Fruit fly (Drosophila melanogaster) whole organism, embryonic: ENCODE results near the gene por.

Experiments used
- Atf3 ChIP-seq: fragments of 200-800 bp; sonication (Bioruptor generic); optimal IDR thresholded peaks from 3 replicates; lab custom pipeline; 2016; ENCODE audit warnings: missing biosample characterization, missing genetic modification characterization
- Atf6 ChIP-seq: fragments of 200-800 bp; sonication (Bioruptor generic); IDR thresholded peaks from 2 replicates; pipeline ENCODE4 v1.3.6; 2022; ENCODE audit warnings: missing biosample characterization, missing genetic modification characterization
- B-H2 ChIP-seq: fragments of 200-800 bp; sonication (Bioruptor generic); optimal IDR thresholded peaks from 2 replicates; lab custom pipeline; 2018; ENCODE audit warnings: missing biosample characterization, mild to moderate bottlenecking, missing genetic modification characterization
- CG10209 ChIP-seq: fragments of 200-800 bp; sonication (Bioruptor generic); optimal IDR thresholded peaks from 3 replicates; lab custom pipeline; 2017; ENCODE audit warnings: missing biosample characterization, mild to moderate bottlenecking, missing genetic modification characterization, missing genetic modification reagents
- CG10267 ChIP-seq: fragments of 200-800 bp; sonication (Bioruptor generic); optimal IDR thresholded peaks from 2 replicates; lab custom pipeline; 2018; ENCODE audit warnings: missing biosample characterization, mild to moderate bottlenecking, missing genetic modification characterization, moderate library complexity
- CG10321 ChIP-seq: fragments of 200-800 bp; sonication (Bioruptor generic); IDR thresholded peaks from 2 replicates; pipeline ENCODE4 v1.3.6; 2022; ENCODE audit warnings: missing biosample characterization, missing genetic modification characterization
- CG10366 ChIP-seq: fragments of 200-800 bp; sonication (Bioruptor generic); IDR thresholded peaks from 2 replicates; pipeline ENCODE4 v1.3.6; 2022; ENCODE audit warnings: missing biosample characterization, missing genetic modification characterization
- CG10462 ChIP-seq: fragments of 200-800 bp; sonication (Bioruptor generic); optimal IDR thresholded peaks from 2 replicates; lab custom pipeline; 2016; ENCODE audit warnings: missing biosample characterization, missing genetic modification characterization
- CG11093 ChIP-seq: fragments of 200-800 bp; sonication (Bioruptor generic); IDR thresholded peaks from 3 replicates; pipeline ENCODE4 v1.3.6; 2022; ENCODE audit warnings: missing biosample characterization, missing genetic modification characterization
- CG11456 ChIP-seq: fragments of 200-800 bp; sonication (Bioruptor generic); IDR thresholded peaks from 3 replicates; pipeline ENCODE4 v1.3.6; 2022; ENCODE audit warnings: missing biosample characterization, missing genetic modification characterization
- CG13296 ChIP-seq: fragments of 200-800 bp; sonication (Bioruptor generic); optimal IDR thresholded peaks from 3 replicates; lab custom pipeline; 2018; ENCODE audit warnings: missing biosample characterization, mild to moderate bottlenecking, missing genetic modification characterization
- CG13424 ChIP-seq: fragments of 200-800 bp; sonication (Bioruptor generic); optimal IDR thresholded peaks from 2 replicates; lab custom pipeline; 2019; ENCODE audit warnings: missing biosample characterization, mild to moderate bottlenecking, missing genetic modification characterization, moderate library complexity
- CG17612 ChIP-seq: fragments of 200-800 bp; sonication (Bioruptor generic); IDR thresholded peaks from 2 replicates; pipeline ENCODE4 v1.3.6; 2022; ENCODE audit warnings: missing biosample characterization, missing genetic modification characterization
- CG1792 ChIP-seq: fragments of 200-800 bp; sonication (Bioruptor generic); optimal IDR thresholded peaks from 2 replicates; lab custom pipeline; 2016; ENCODE audit warnings: missing biosample characterization, missing genetic modification characterization
- CG2678 ChIP-seq: fragments of 200-800 bp; sonication (Bioruptor generic); optimal IDR thresholded peaks from 3 replicates; lab custom pipeline; 2019; ENCODE audit warnings: missing biosample characterization, mild to moderate bottlenecking, missing genetic modification characterization, moderate library complexity
- CG31441 ChIP-seq: fragments of 200-800 bp; sonication (Bioruptor generic); IDR thresholded peaks from 2 replicates; pipeline ENCODE4 v1.3.6; 2022; ENCODE audit warnings: missing biosample characterization, missing genetic modification characterization
- CG7786 ChIP-seq: fragments of 200-800 bp; sonication (Bioruptor generic); optimal IDR thresholded peaks from 2 replicates; lab custom pipeline; 2016; ENCODE audit warnings: missing biosample characterization, missing genetic modification characterization
- CG8359 ChIP-seq: fragments of 200-800 bp; sonication (Bioruptor generic); optimal IDR thresholded peaks from 2 replicates; lab custom pipeline; 2017; ENCODE audit warnings: missing biosample characterization, mild to moderate bottlenecking, missing genetic modification characterization, borderline replicate concordance
- CG9437 ChIP-seq: fragments of 200-800 bp; sonication (Bioruptor generic); optimal IDR thresholded peaks from 2 replicates; lab custom pipeline; 2018; ENCODE audit warnings: missing biosample characterization, mild to moderate bottlenecking, missing genetic modification characterization
- CG9727 ChIP-seq: fragments of 200-800 bp; sonication (Bioruptor generic); optimal IDR thresholded peaks from 3 replicates; lab custom pipeline; 2017; ENCODE audit warnings: missing biosample characterization, mild to moderate bottlenecking, missing genetic modification characterization
- Fer3 ChIP-seq: fragments of 200-800 bp; sonication (Bioruptor generic); optimal IDR thresholded peaks from 2 replicates; lab custom pipeline; 2018; ENCODE audit warnings: missing biosample characterization, mild to moderate bottlenecking, missing genetic modification characterization, moderate library complexity
- Gsc ChIP-seq: fragments of 200-800 bp; sonication (Bioruptor generic); IDR thresholded peaks from 2 replicates; pipeline ENCODE4 v1.3.6; 2022; ENCODE audit warnings: missing biosample characterization, missing genetic modification characterization
- MESR4 ChIP-seq: fragments of 200-800 bp; sonication (Bioruptor generic); optimal IDR thresholded peaks from 2 replicates; lab custom pipeline; 2018; ENCODE audit warnings: missing biosample characterization, mild to moderate bottlenecking, missing genetic modification characterization, moderate library complexity
- Med ChIP-seq: fragments of 200-800 bp; sonication (Bioruptor generic); peaks from one replicate; lab custom pipeline; 2016; ENCODE audit warnings: missing biosample characterization, missing genetic modification characterization, mild to moderate bottlenecking, inconsistent platforms, moderate library complexity
- Meics ChIP-seq: fragments of 200-800 bp; sonication (Bioruptor generic); optimal IDR thresholded peaks from 2 replicates; lab custom pipeline; 2017; ENCODE audit warnings: missing biosample characterization, mild to moderate bottlenecking, missing genetic modification characterization
- NK7.1 ChIP-seq: fragments of 200-800 bp; sonication (Bioruptor generic); optimal IDR thresholded peaks from 3 replicates; lab custom pipeline; 2016; ENCODE audit warnings: missing biosample characterization, missing genetic modification characterization
- Optix ChIP-seq: fragments of 200-800 bp; sonication (Bioruptor generic); IDR thresholded peaks from 3 replicates; pipeline ENCODE4 v1.3.6; 2022; ENCODE audit warnings: missing biosample characterization, missing genetic modification characterization
- Pdp1 ChIP-seq, 2 experiments: fragments of 200-800 bp; sonication (Bioruptor generic); optimal IDR thresholded peaks; 3 replicates each; lab custom pipeline; 2016; ENCODE audit warnings: missing biosample characterization in 2 of 2, missing genetic modification characterization in 2 of 2, mild to moderate bottlenecking in 1 of 2, moderate library complexity in 1 of 2
- Sin3A ChIP-seq: fragments of >200 bp; optimal IDR thresholded peaks from 2 replicates; lab custom pipeline; 2018
- Usf ChIP-seq: fragments of 200-800 bp; sonication (Bioruptor generic); optimal IDR thresholded peaks from 2 replicates; lab custom pipeline; 2017; ENCODE audit warnings: missing genotype, missing biosample characterization, missing genetic modification characterization
- YL-1 ChIP-seq: fragments of 200-800 bp; sonication (Bioruptor generic); optimal IDR thresholded peaks from 3 replicates; lab custom pipeline; 2017; ENCODE audit warnings: missing biosample characterization, mild to moderate bottlenecking, missing genetic modification characterization
- bsh ChIP-seq, 2 experiments: fragments of 200-800 bp; sonication (Bioruptor generic); optimal IDR thresholded peaks; 2 replicates each; lab custom pipeline; 2017 to 2018; ENCODE audit warnings: mild to moderate bottlenecking in 2 of 2, missing biosample characterization in 2 of 2, missing genetic modification characterization in 2 of 2, moderate library complexity in 1 of 2
- cato ChIP-seq: fragments of 200-800 bp; sonication (Bioruptor generic); optimal IDR thresholded peaks from 2 replicates; lab custom pipeline; 2016; ENCODE audit warnings: missing biosample characterization, missing genetic modification characterization, borderline replicate concordance
- chif ChIP-seq, 2 experiments: fragments of 200-800 bp; sonication (Bioruptor generic); optimal IDR thresholded peaks; 3 replicates each; lab custom pipeline; 2016; ENCODE audit warnings: missing biosample characterization in 2 of 2, missing genetic modification characterization in 2 of 2
- corto ChIP-seq: fragments of 200-800 bp; sonication (Bioruptor generic); optimal IDR thresholded peaks from 2 replicates; lab custom pipeline; 2016; ENCODE audit warnings: missing biosample characterization, mild to moderate bottlenecking, missing genetic modification characterization, moderate library complexity
- cwo ChIP-seq: fragments of 200-800 bp; sonication (Bioruptor generic); optimal IDR thresholded peaks from 3 replicates; lab custom pipeline; 2017; ENCODE audit warnings: missing biosample characterization, missing genetic modification characterization, mild to moderate bottlenecking, moderate library complexity, missing genetic modification reagents
- dmrt99B ChIP-seq: fragments of 200-800 bp; sonication (Bioruptor generic); optimal IDR thresholded peaks from 2 replicates; lab custom pipeline; 2018; ENCODE audit warnings: missing biosample characterization, mild to moderate bottlenecking, missing genetic modification characterization, moderate library complexity
- jing ChIP-seq: fragments of 200-800 bp; sonication (Bioruptor generic); optimal IDR thresholded peaks from 2 replicates; lab custom pipeline; 2018; ENCODE audit warnings: missing biosample characterization, mild to moderate bottlenecking, missing genetic modification characterization
- ken ChIP-seq: fragments of 200-800 bp; sonication (Bioruptor generic); IDR thresholded peaks from 3 replicates; pipeline ENCODE4 v1.3.6; 2022; ENCODE audit warnings: missing biosample characterization, missing genetic modification characterization
- lov ChIP-seq, 2 experiments: fragments of 200-800 bp in 1 of 2; fragments of >200 bp in 1 of 2; sonication (Bioruptor generic) in 1 of 2; IDR thresholded peaks in 1 of 2; optimal IDR thresholded peaks in 1 of 2; 2 replicates in 1 of 2; 3 replicates in 1 of 2; pipeline versions ENCODE4 v1.3.6 to Lab custom; 2017 to 2022; ENCODE audit warnings: missing biosample characterization in 1 of 2, missing genetic modification characterization in 1 of 2
- nerfin-2 ChIP-seq: fragments of 200-800 bp; sonication (Bioruptor generic); IDR thresholded peaks from 2 replicates; pipeline ENCODE4 v1.3.6; 2022; ENCODE audit warnings: missing biosample characterization, missing genetic modification characterization; ENCODE audit not compliant: partially characterized antibody
- onecut ChIP-seq: fragments of 200-800 bp; sonication (Bioruptor generic); IDR thresholded peaks from 2 replicates; pipeline ENCODE4 v1.3.6; 2022; ENCODE audit warnings: missing biosample characterization, missing genetic modification characterization
- phol ChIP-seq: fragments of 200-800 bp; sonication (Bioruptor generic); optimal IDR thresholded peaks from 3 replicates; lab custom pipeline; 2018; ENCODE audit warnings: missing biosample characterization, mild to moderate bottlenecking, missing genetic modification characterization, moderate library complexity
- ranshi ChIP-seq: fragments of 200-800 bp; sonication (Bioruptor generic); IDR thresholded peaks from 2 replicates; pipeline ENCODE4 v1.3.6; 2022; ENCODE audit warnings: missing biosample characterization, missing genetic modification characterization
- repo ChIP-seq: fragments of 200-800 bp; sonication (Bioruptor generic); optimal IDR thresholded peaks from 2 replicates; lab custom pipeline; 2016; ENCODE audit warnings: missing biosample characterization, missing genetic modification characterization
- run ChIP-seq: fragments of 200-800 bp; sonication (Bioruptor generic); optimal IDR thresholded peaks from 3 replicates; lab custom pipeline; 2018; ENCODE audit warnings: missing biosample characterization, mild to moderate bottlenecking, missing genetic modification characterization
- sens ChIP-seq: fragments of 200-800 bp; sonication (Bioruptor generic); peaks from one replicate; lab custom pipeline; 2016; ENCODE audit warnings: missing biosample characterization, missing genetic modification characterization
- slou ChIP-seq: fragments of 200-800 bp; sonication (Bioruptor generic); optimal IDR thresholded peaks from 3 replicates; lab custom pipeline; 2016; ENCODE audit warnings: missing biosample characterization, missing genetic modification characterization
- slp2 ChIP-seq: fragments of 200-800 bp; sonication (Bioruptor generic); optimal IDR thresholded peaks from 2 replicates; lab custom pipeline; 2016; ENCODE audit warnings: missing biosample characterization, missing genetic modification characterization
- tap ChIP-seq: fragments of 200-800 bp; optimal IDR thresholded peaks from 3 replicates; lab custom pipeline; 2019; ENCODE audit warnings: missing biosample characterization, mild to moderate bottlenecking, missing genetic modification characterization, moderate library complexity
- vnd ChIP-seq: fragments of 200-800 bp; sonication (Bioruptor generic); IDR thresholded peaks from 3 replicates; pipeline ENCODE4 v1.3.6; 2022; ENCODE audit warnings: missing biosample characterization, missing genetic modification characterization; ENCODE audit not compliant: partially characterized antibody

The por gene

DNA sequence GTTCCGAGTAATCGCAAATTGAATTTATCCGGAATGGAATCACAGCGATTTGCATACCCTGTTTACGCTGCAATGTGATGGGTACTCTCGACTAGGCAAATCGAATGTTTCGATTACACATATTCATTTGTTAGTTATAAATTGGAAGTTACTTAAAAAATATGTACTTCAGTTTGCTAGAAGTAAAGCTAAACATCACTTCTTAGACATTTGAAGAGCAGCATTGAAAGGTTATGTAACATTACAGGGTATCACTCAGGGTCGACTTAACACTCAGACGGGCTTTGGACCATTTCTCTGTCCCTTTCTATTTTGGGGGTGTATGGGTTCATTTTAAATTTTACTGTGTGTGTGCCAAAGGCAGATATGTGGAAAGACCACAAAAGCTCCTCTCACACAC is 38.6 kb downstream of the por start (continued):
- TF ChIP-seq dmrt99B (tag; lab: Kevin White, UChicago) (peak; percentile 44), chif (GFP tag; optimal IDR thresholded peaks at IDR 0.05; lab: Kevin White, UChicago) (no peak), Gsc (GFP tag; lab: Robert Waterston, UW) (no peak), CG8359 (GFP tag; lab: Kevin White, UChicago) (no peak), B-H2 (no peak), cato (GFP tag; lab: Kevin White, UChicago) (no peak), repo (GFP tag; lab: Kevin White, UChicago) (no peak), CG9727 (GFP tag; lab: Kevin White, UChicago) (no peak), tap (tag; lab: Kevin White, UChicago) (no peak), bsh (GFP tag; optimal IDR thresholded peaks at IDR 0.05; lab: Kevin White, UChicago) (no peak), CG10321 (GFP tag; lab: Robert Waterston, UW) (no peak), nerfin-2 (GFP tag; lab: Robert Waterston, UW) (no peak), ken (no peak), CG13296 (GFP tag; lab: Kevin White, UChicago) (no peak), CG13424 (peak; percentile 11), corto (GFP tag; lab: Kevin White, UChicago) (no peak), Usf (GFP tag; lab: Kevin White, UChicago) (no peak), CG10267 (tag; lab: Kevin White, UChicago) (no peak), run (no peak), ranshi (no peak), CG31441 (GFP tag; lab: Robert Waterston, UW) (0 out of 2 replicates have a peak, but pooled peaks have one; percentile 12), NK7.1 (GFP tag; lab: Kevin White, UChicago) (no peak), Fer3 (tag; lab: Kevin White, UChicago) (peak; percentile 41), onecut (GFP tag; lab: Robert Waterston, UW) (no peak), lov (optimal IDR thresholded peaks at IDR 0.05; lab: Kevin White, UChicago) (no peak), lov (GFP tag; IDR thresholded peaks at IDR 0.05; lab: Robert Waterston, UW) (no peak), Meics (GFP tag; lab: Kevin White, UChicago) (peak; percentile 21), vnd (GFP tag; lab: Robert Waterston, UW) (no peak), phol (tag; lab: Kevin White, UChicago) (no peak), slou (no peak), CG9437 (GFP tag; lab: Kevin White, UChicago) (no peak), sens (no peak), slp2 (no peak), Atf6 (0 out of 2 replicates have a peak, but pooled peaks have one; percentile 20), CG2678 (tag; lab: Kevin White, UChicago) (peak; percentile 49), CG17612 (GFP tag; lab: Robert Waterston, UW) (no peak), CG10209 (no peak), Sin3A (lab: Kevin White, UChicago) (no peak), Pdp1 (GFP tag; optimal IDR thresholded peaks at IDR 0.05; lab: Kevin White, UChicago) (peak in 1 of 2 experiments; percentile 82), MESR4 (GFP tag; lab: Kevin White, UChicago) (no peak), CG7786 (GFP tag; lab: Kevin White, UChicago) (no peak), Optix (GFP tag; lab: Robert Waterston, UW) (no peak), jing (GFP tag; lab: Kevin White, UChicago) (no peak), cwo (peak; percentile 31), CG11093 (GFP tag; lab: Robert Waterston, UW) (no peak), CG1792 (GFP tag; lab: Kevin White, UChicago) (no peak), Atf3 (no peak), CG10366 (GFP tag; lab: Robert Waterston, UW) (no peak), CG11456 (GFP tag; lab: Robert Waterston, UW) (no peak), Med (GFP tag; lab: Kevin White, UChicago) (no peak), YL-1 (GFP tag; lab: Kevin White, UChicago) (no peak), CG10462 (GFP tag; lab: Kevin White, UChicago) (no peak)
